Worm (Caenorhabditis elegans) whole organism, L2 larva: ENCODE results near the gene F09A5.2.

Source experiments
- C34F6.9 ChIP-seq: fragments of 150-350 bp; optimal IDR thresholded peaks from 2 replicates; lab custom pipeline; 2014; ENCODE audit warnings: missing biosample characterization, missing genetic modification characterization
- F13H6.1 ChIP-seq: sonication (generic microtip); optimal IDR thresholded peaks from 2 replicates; lab custom pipeline; 2016; ENCODE audit warnings: missing genetic modification characterization, missing compliant biosample characterization
- R02D3.7 ChIP-seq: fragments of 150-350 bp; optimal IDR thresholded peaks from 2 replicates; lab custom pipeline; 2014; ENCODE audit warnings: missing biosample characterization, missing genetic modification characterization
- Y55F3AM.14 ChIP-seq: fragments of 200-800 bp; sonication (Bioruptor generic); optimal IDR thresholded peaks from 2 replicates; lab custom pipeline; 2018; ENCODE audit warnings: mild to moderate bottlenecking, missing genetic modification characterization, missing compliant biosample characterization
- ZK546.5 ChIP-seq: sonication (generic microtip); optimal IDR thresholded peaks from 2 replicates; lab custom pipeline; 2017; ENCODE audit warnings: missing biosample characterization, missing genetic modification characterization
- aly-2 ChIP-seq: fragments of 150-350 bp; optimal IDR thresholded peaks from 2 replicates; lab custom pipeline; 2014; ENCODE audit warnings: missing biosample characterization, missing genetic modification characterization
- blmp-1 ChIP-seq: sonication (generic microtip); optimal IDR thresholded peaks from 2 replicates; lab custom pipeline; 2017; ENCODE audit warnings: missing genetic modification characterization, mild to moderate bottlenecking, missing compliant biosample characterization, antibody characterized with exemption, moderate library complexity; ENCODE audit not compliant: insufficient read depth
- ceh-16 ChIP-seq: fragments of 150-350 bp; optimal IDR thresholded peaks from 2 replicates; lab custom pipeline; 2014; ENCODE audit warnings: missing biosample characterization, missing genetic modification characterization
- ceh-82 ChIP-seq: fragments of 150-350 bp; optimal IDR thresholded peaks from 2 replicates; lab custom pipeline; 2014; ENCODE audit warnings: missing biosample characterization, missing genetic modification characterization
- crh-2 ChIP-seq: sonication (generic microtip); optimal IDR thresholded peaks from 2 replicates; lab custom pipeline; 2017; ENCODE audit warnings: missing biosample characterization, missing genetic modification characterization
- dmd-4 ChIP-seq: sonication (generic microtip); optimal IDR thresholded peaks from 2 replicates; lab custom pipeline; 2017; ENCODE audit warnings: missing biosample characterization, missing genetic modification characterization
- egl-27 ChIP-seq: sonication (generic microtip); optimal IDR thresholded peaks from 3 replicates; lab custom pipeline; 2017; ENCODE audit warnings: missing biosample characterization, missing genetic modification reagents, missing genetic modification characterization
- elt-1 ChIP-seq: fragments of 150-350 bp; optimal IDR thresholded peaks from 2 replicates; lab custom pipeline; 2014; ENCODE audit warnings: missing biosample characterization, missing genetic modification characterization
- elt-3 ChIP-seq: sonication (generic microtip); optimal IDR thresholded peaks from 2 replicates; lab custom pipeline; 2017; ENCODE audit warnings: missing biosample characterization, missing genetic modification characterization
- fos-1 ChIP-seq: fragments of 150-350 bp; optimal IDR thresholded peaks from 2 replicates; lab custom pipeline; 2014; ENCODE audit warnings: missing biosample characterization, missing genetic modification characterization
- gmeb-1 ChIP-seq: fragments of 150-350 bp; optimal IDR thresholded peaks from 2 replicates; lab custom pipeline; 2014; ENCODE audit warnings: missing biosample characterization, missing genetic modification characterization
- lin-13 ChIP-seq: fragments of 150-350 bp; optimal IDR thresholded peaks from 2 replicates; lab custom pipeline; 2014; ENCODE audit warnings: missing biosample characterization, missing genetic modification reagents, missing genetic modification characterization
- lin-39 ChIP-seq: fragments of 150-350 bp; optimal IDR thresholded peaks from 2 replicates; lab custom pipeline; 2014; ENCODE audit warnings: missing biosample characterization, missing genetic modification reagents, missing genetic modification characterization
- lsy-2 ChIP-seq, 2 experiments: fragments of 150-350 bp in 1 of 2; sonication (generic microtip) in 1 of 2; optimal IDR thresholded peaks; 2 replicates each; lab custom pipeline; 2014 to 2017; ENCODE audit warnings: missing biosample characterization in 2 of 2, missing genetic modification characterization in 2 of 2
- mab-5 ChIP-seq: fragments of 150-350 bp; optimal IDR thresholded peaks from 2 replicates; lab custom pipeline; 2014; ENCODE audit warnings: missing biosample characterization, missing genetic modification characterization
- mbf-1 ChIP-seq: sonication (generic microtip); optimal IDR thresholded peaks from 2 replicates; lab custom pipeline; 2017; ENCODE audit warnings: missing biosample characterization, missing genetic modification characterization
- mdl-1 ChIP-seq, 2 experiments: fragments of 150-350 bp in 1 of 2; sonication (generic microtip) in 1 of 2; optimal IDR thresholded peaks; 2 replicates each; lab custom pipeline; 2017; ENCODE audit warnings: missing biosample characterization in 2 of 2, missing genetic modification characterization in 2 of 2
- nhr-10 ChIP-seq: sonication (generic microtip); optimal IDR thresholded peaks from 2 replicates; lab custom pipeline; 2017; ENCODE audit warnings: missing biosample characterization, missing genetic modification characterization
- nhr-11 ChIP-seq: fragments of 150-350 bp; optimal IDR thresholded peaks from 2 replicates; lab custom pipeline; 2014; ENCODE audit warnings: missing biosample characterization, missing genetic modification characterization
- nhr-23 ChIP-seq: fragments of 150-350 bp; optimal IDR thresholded peaks from 2 replicates; lab custom pipeline; 2014; ENCODE audit warnings: missing biosample characterization, missing genetic modification reagents, missing genetic modification characterization
- nhr-237 ChIP-seq: fragments of 150-350 bp; optimal IDR thresholded peaks from 2 replicates; lab custom pipeline; 2014; ENCODE audit warnings: missing biosample characterization, missing genetic modification characterization
- nhr-25 ChIP-seq: fragments of 150-350 bp; sonication (generic microtip); optimal IDR thresholded peaks from 3 replicates; lab custom pipeline; 2014; ENCODE audit warnings: missing biosample characterization, missing genetic modification characterization
- nhr-6 ChIP-seq: fragments of 150-350 bp; optimal IDR thresholded peaks from 2 replicates; lab custom pipeline; 2014; ENCODE audit warnings: missing biosample characterization, missing genetic modification characterization
- peb-1 ChIP-seq: fragments of 150-350 bp; optimal IDR thresholded peaks from 2 replicates; lab custom pipeline; 2014; ENCODE audit warnings: missing biosample characterization, missing genetic modification characterization
- sem-4 ChIP-seq: fragments of 150-350 bp; optimal IDR thresholded peaks from 2 replicates; lab custom pipeline; 2014; ENCODE audit warnings: missing biosample characterization, missing genetic modification reagents, missing genetic modification characterization
- skn-1 ChIP-seq: sonication (generic microtip); optimal IDR thresholded peaks from 2 replicates; lab custom pipeline; 2017; ENCODE audit warnings: missing biosample characterization, missing genetic modification characterization
- sma-3 ChIP-seq: sonication (generic microtip); optimal IDR thresholded peaks from 2 replicates; lab custom pipeline; 2016; ENCODE audit warnings: missing genetic modification reagents, missing genetic modification characterization, missing compliant biosample characterization
- sma-9 ChIP-seq, 2 experiments: fragments of 150-350 bp in 1 of 2; sonication (generic microtip) in 1 of 2; optimal IDR thresholded peaks; 2 replicates each; lab custom pipeline; 2014 to 2016; ENCODE audit warnings: missing genetic modification characterization in 2 of 2, mild to moderate bottlenecking in 1 of 2, missing biosample characterization in 1 of 2, missing compliant biosample characterization in 1 of 2, missing genetic modification reagents in 1 of 2, moderate library complexity in 1 of 2
- snpc-4 ChIP-seq: fragments of 150-350 bp; optimal IDR thresholded peaks from 2 replicates; lab custom pipeline; 2014; ENCODE audit warnings: missing biosample characterization, missing genetic modification characterization
- unc-39 ChIP-seq: fragments of 150-350 bp; optimal IDR thresholded peaks from 2 replicates; lab custom pipeline; 2014; ENCODE audit warnings: missing biosample characterization, missing genetic modification characterization
- unc-55 ChIP-seq: fragments of 150-350 bp; sonication (generic microtip); optimal IDR thresholded peaks from 3 replicates; lab custom pipeline; 2014; ENCODE audit warnings: missing biosample characterization, missing genetic modification reagents, missing genetic modification characterization
- unc-62 ChIP-seq: fragments of 150-350 bp; optimal IDR thresholded peaks from 2 replicates; lab custom pipeline; 2014; ENCODE audit warnings: missing biosample characterization, missing genetic modification reagents, missing genetic modification characterization
- zag-1 ChIP-seq: fragments of 150-350 bp; optimal IDR thresholded peaks from 2 replicates; lab custom pipeline; 2014; ENCODE audit warnings: missing biosample characterization, missing genetic modification characterization
- ztf-1 ChIP-seq: fragments of 200-800 bp; sonication (Bioruptor generic); conservative IDR thresholded peaks from 2 replicates; pipeline ENCODE4 v1.3.6; 2022; ENCODE audit warnings: missing genetic modification characterization, missing compliant biosample characterization
- ztf-11 ChIP-seq: sonication (generic microtip); optimal IDR thresholded peaks from 2 replicates; lab custom pipeline; 2017; ENCODE audit warnings: missing biosample characterization, missing genetic modification characterization
- ztf-4 ChIP-seq: fragments of 150-350 bp; optimal IDR thresholded peaks from 2 replicates; lab custom pipeline; 2014; ENCODE audit warnings: missing biosample characterization, missing genetic modification characterization

The F09A5.2 gene

DNA sequence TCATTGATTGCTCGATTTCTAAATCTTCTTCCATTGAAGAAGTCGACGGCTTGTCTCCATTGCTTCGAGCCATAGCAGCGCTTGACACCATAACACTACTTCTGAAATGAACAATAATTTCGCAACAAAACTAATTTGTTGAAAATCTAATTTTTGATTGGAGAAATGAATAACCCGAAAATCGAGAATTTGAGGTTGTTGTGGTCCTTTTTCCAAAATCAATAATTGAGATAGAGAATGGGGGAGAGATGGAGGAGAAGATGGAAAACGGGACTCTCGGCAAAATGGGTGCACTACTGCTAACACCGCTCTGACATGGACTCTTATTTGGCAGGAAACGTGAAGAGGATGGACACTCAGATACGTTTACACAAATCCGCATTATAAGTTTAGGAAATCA, 12.7 kb upstream of the F09A5.2 start, which contains the start of gene snx-17:
snx-17 (minus strand) TSS at position 101 of the 400 bp plus-strand sequence.
- no peak for TF ChIP-seq sem-4 (tag; lab: Kevin White, UChicago)
- TF ChIP-seq crh-2 (tag; lab: Kevin White, UChicago): no peak
- TF ChIP-seq nhr-23 (tag; lab: Kevin White, UChicago): no peak
- no peak for TF ChIP-seq nhr-10 (tag; lab: Kevin White, UChicago)
- TF ChIP-seq R02D3.7 (tag; lab: Kevin White, UChicago): no peak
- no peak for TF ChIP-seq nhr-237 (tag; lab: Kevin White, UChicago)
- TF ChIP-seq C34F6.9 (tag; lab: Kevin White, UChicago): no peak
- TF ChIP-seq sma-9 (GFP tag; optimal IDR thresholded peaks at IDR 0.05; lab: Kevin White, UChicago): no peak
- TF ChIP-seq sma-9 (tag; optimal IDR thresholded peaks at IDR 0.05; lab: Kevin White, UChicago): no peak
- no peak for TF ChIP-seq lin-13 (GFP tag; lab: Kevin White, UChicago)
- TF ChIP-seq unc-62 (GFP tag; lab: Kevin White, UChicago): no peak
- TF ChIP-seq ztf-1: no peak
- no peak for TF ChIP-seq ceh-16
- no peak for TF ChIP-seq elt-3 (tag; lab: Kevin White, UChicago)

DNA sequence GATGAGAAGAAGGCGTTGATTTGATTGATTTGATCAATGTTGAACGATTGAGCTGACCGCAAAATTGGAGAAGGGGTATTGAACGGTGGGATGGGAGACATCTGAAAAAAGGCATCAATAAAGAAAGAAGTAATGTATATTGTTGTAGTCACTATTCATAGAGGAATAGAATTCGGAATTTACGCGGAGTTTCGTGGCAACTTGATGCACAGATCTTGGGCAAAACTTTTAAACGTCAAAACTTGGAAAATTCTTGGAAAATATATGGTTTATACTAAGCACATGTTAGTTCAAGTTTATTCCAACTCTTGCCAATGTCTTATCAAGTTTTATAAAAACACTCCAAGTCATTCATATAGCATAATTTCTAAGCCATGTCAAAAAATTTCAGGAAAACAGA, 8.5 kb upstream of the F09A5.2 start, which contains the start of gene F17H10.4:
F17H10.4 (minus strand) TSS at position 101 of the 400 bp plus-strand sequence.
- no peak for TF ChIP-seq sma-9 (GFP tag; optimal IDR thresholded peaks at IDR 0.05; lab: Kevin White, UChicago)
- no peak for TF ChIP-seq sma-9 (tag; optimal IDR thresholded peaks at IDR 0.05; lab: Kevin White, UChicago)
- no peak for TF ChIP-seq elt-1 (tag; lab: Kevin White, UChicago)
- no peak for TF ChIP-seq mab-5 (tag; lab: Kevin White, UChicago)
- TF ChIP-seq unc-39 (tag; lab: Kevin White, UChicago): no peak
- no peak for TF ChIP-seq nhr-23 (tag; lab: Kevin White, UChicago)
- TF ChIP-seq elt-3 (tag; lab: Kevin White, UChicago): no peak
- TF ChIP-seq nhr-11 (tag; lab: Kevin White, UChicago): no peak
- no peak for TF ChIP-seq unc-55
- TF ChIP-seq ceh-16: no peak
- no peak for TF ChIP-seq nhr-237 (tag; lab: Kevin White, UChicago)
- TF ChIP-seq F13H6.1 (tag; lab: Kevin White, UChicago): no peak
- TF ChIP-seq dmd-4 (tag; lab: Kevin White, UChicago): no peak
- TF ChIP-seq R02D3.7 (tag; lab: Kevin White, UChicago): no peak
- no peak for TF ChIP-seq ztf-11 (tag; lab: Kevin White, UChicago)
- no peak for TF ChIP-seq ceh-82 (tag; lab: Kevin White, UChicago)
- no peak for TF ChIP-seq nhr-25 (tag; lab: Kevin White, UChicago)
- TF ChIP-seq lin-39 (tag; lab: Kevin White, UChicago): no peak
- TF ChIP-seq nhr-10 (tag; lab: Kevin White, UChicago): no peak
- TF ChIP-seq snpc-4 (tag; lab: Kevin White, UChicago): no peak
- TF ChIP-seq, all 48 proteins: peak for 0

- TF ChIP-seq sma-3 (GFP tag; lab: Kevin White, UChicago): no peak
- no peak for TF ChIP-seq F13H6.1 (tag; lab: Kevin White, UChicago)
- TF ChIP-seq peb-1 (tag; lab: Kevin White, UChicago): no peak
- no peak for TF ChIP-seq Y55F3AM.14 (GFP tag; lab: Kevin White, UChicago)
- no peak for TF ChIP-seq nhr-11 (tag; lab: Kevin White, UChicago)
- no peak for TF ChIP-seq mbf-1 (tag; lab: Kevin White, UChicago)
- TF ChIP-seq nhr-6 (tag; lab: Kevin White, UChicago): no peak
- no peak for TF ChIP-seq sma-9 (GFP tag; optimal IDR thresholded peaks at IDR 0.05; lab: Kevin White, UChicago)
- no peak for TF ChIP-seq sma-9 (tag; optimal IDR thresholded peaks at IDR 0.05; lab: Kevin White, UChicago)
- TF ChIP-seq elt-3 (tag; lab: Kevin White, UChicago): no peak
- TF ChIP-seq mab-5 (tag; lab: Kevin White, UChicago): no peak
- TF ChIP-seq skn-1 (tag; lab: Kevin White, UChicago): no peak
- TF ChIP-seq ztf-1: no peak
- no peak for TF ChIP-seq dmd-4 (tag; lab: Kevin White, UChicago)
- no peak for TF ChIP-seq aly-2 (tag; lab: Kevin White, UChicago)
Measured at ce11 chrX:13129949-13130348, 5.0 kb upstream of the F09A5.2 start, which contains the start of gene spin-3. spin-3 (plus strand) TSS chrX:13130249.

ce11 chrX:13139493-13139892, 4.6 kb downstream of the F09A5.2 start, which contains the start of gene ttr-34:
ttr-34 (plus strand) TSS chrX:13139793.
- no peak for TF ChIP-seq sma-3 (GFP tag; lab: Kevin White, UChicago)

DNA sequence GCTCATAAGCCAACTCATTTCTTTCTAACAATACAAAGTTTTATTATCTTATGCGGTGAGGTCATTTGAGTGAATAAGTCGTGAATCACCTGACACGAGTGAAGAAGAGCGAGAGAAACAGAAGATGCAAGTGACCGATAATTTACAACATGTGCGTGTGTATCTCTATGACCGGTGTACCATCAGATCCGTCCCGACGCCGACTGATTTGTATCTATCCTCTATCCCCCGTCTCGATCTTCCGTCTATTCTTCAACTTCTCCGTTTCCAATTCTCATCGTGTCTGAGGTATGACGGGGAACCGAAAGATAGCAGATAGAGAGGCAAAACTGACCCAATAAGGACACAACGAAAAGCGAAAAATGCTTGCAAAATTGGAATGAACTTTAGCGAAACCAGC, 6.5 kb downstream of the F09A5.2 start, which contains the start of gene F09A5.3:
F09A5.3 (plus strand) TSS at position 162 of the 400 bp plus-strand sequence.
- TF ChIP-seq crh-2 (tag; lab: Kevin White, UChicago): no peak
- no peak for TF ChIP-seq mbf-1 (tag; lab: Kevin White, UChicago)
- no peak for TF ChIP-seq zag-1 (tag; lab: Kevin White, UChicago)
- peak; percentile 61 for TF ChIP-seq fos-1 (tag; lab: Kevin White, UChicago)
- TF ChIP-seq ztf-4 (tag; lab: Kevin White, UChicago): peak; percentile 20
- no peak for TF ChIP-seq ztf-11 (tag; lab: Kevin White, UChicago)
- no peak for TF ChIP-seq mdl-1 (tag; optimal IDR thresholded peaks at IDR 0.05; lab: Kevin White, UChicago)
- TF ChIP-seq C34F6.9 (tag; lab: Kevin White, UChicago): peak; percentile 41
- TF ChIP-seq peb-1 (tag; lab: Kevin White, UChicago): no peak
- TF ChIP-seq nhr-23 (tag; lab: Kevin White, UChicago): no peak
- no peak for TF ChIP-seq ZK546.5
- TF ChIP-seq aly-2 (tag; lab: Kevin White, UChicago): no peak
- peak; percentile 31 for TF ChIP-seq gmeb-1 (tag; lab: Kevin White, UChicago)
- no peak for TF ChIP-seq lsy-2 (tag; optimal IDR thresholded peaks at IDR 0.05; lab: Kevin White, UChicago)
- no peak for TF ChIP-seq ceh-82 (tag; lab: Kevin White, UChicago)
- TF ChIP-seq blmp-1 (tag; lab: Kevin White, UChicago): peak; percentile 58
- TF ChIP-seq egl-27 (tag; lab: Kevin White, UChicago): peak; percentile 43
- peak; percentile 35 for TF ChIP-seq sma-3 (GFP tag; lab: Kevin White, UChicago)
- no peak for TF ChIP-seq lin-13 (GFP tag; lab: Kevin White, UChicago)
